Worm (Caenorhabditis elegans) whole organism, early embryonic: ENCODE measurements around the gene bath-38.

Source experiments
- B0310.2 ChIP-seq: sonication (generic microtip); optimal IDR thresholded peaks from 2 replicates; lab custom pipeline; 2016; ENCODE audit warnings: mild to moderate bottlenecking, missing genetic modification characterization, missing compliant biosample characterization
- F13C5.2 ChIP-seq: sonication (generic microtip); optimal IDR thresholded peaks from 2 replicates; lab custom pipeline; 2017; ENCODE audit warnings: mild to moderate bottlenecking, missing genetic modification characterization, inconsistent platforms, missing compliant biosample characterization
- aly-1 ChIP-seq: sonication (generic microtip); optimal IDR thresholded peaks from 2 replicates; lab custom pipeline; 2016; ENCODE audit warnings: missing genetic modification characterization, missing compliant biosample characterization
- ama-1 ChIP-seq: fragments of 150-350 bp; optimal IDR thresholded peaks from 2 replicates; lab custom pipeline; 2014
- ceh-13 ChIP-seq: fragments of 200-800 bp; sonication (Bioruptor generic); optimal IDR thresholded peaks from 2 replicates; lab custom pipeline; 2018; ENCODE audit warnings: mild to moderate bottlenecking, missing genetic modification characterization, missing compliant biosample characterization
- ceh-36 ChIP-seq: sonication (generic microtip); optimal IDR thresholded peaks from 2 replicates; lab custom pipeline; 2016; ENCODE audit warnings: missing genetic modification characterization, inconsistent platforms, missing compliant biosample characterization
- flt-1 ChIP-seq: fragments of 200-800 bp; sonication (Bioruptor generic); IDR thresholded peaks from 2 replicates; pipeline ENCODE4 v1.3.6; 2022; ENCODE audit warnings: missing genetic modification characterization, missing compliant biosample characterization
- sea-1 ChIP-seq: fragments of 200-800 bp; sonication (Bioruptor generic); conservative IDR thresholded peaks from 2 replicates; pipeline ENCODE4 v1.3.6; 2022; ENCODE audit warnings: missing genetic modification characterization, missing compliant biosample characterization
- tbx-37 ChIP-seq: fragments of 200-800 bp; sonication (Bioruptor generic); conservative IDR thresholded peaks from 2 replicates; pipeline ENCODE4 v1.3.6; 2022; ENCODE audit warnings: missing genetic modification reagents, missing genetic modification characterization, missing compliant biosample characterization

ce11 chrII:10029890-10030289 is 15.2 kb downstream of the bath-38 start, which contains the start of gene ttc-36:
- TF ChIP-seq sea-1 (GFP tag; lab: Robert Waterston, UW) (no peak), aly-1 (no peak), flt-1 (GFP tag; lab: Robert Waterston, UW) (no peak), ama-1 (lab: Kevin White, UChicago) (no peak), ceh-36 (no peak), B0310.2 (tag; lab: Kevin White, UChicago) (no peak), ceh-13 (no peak), F13C5.2 (no peak), tbx-37 (GFP tag; lab: Robert Waterston, UW) (no peak)
